Worm (Caenorhabditis elegans) whole organism, early embryonic: ENCODE measurements around the gene cest-30.

Source experiments
- B0310.2 ChIP-seq: sonication (generic microtip); optimal IDR thresholded peaks from 2 replicates; lab custom pipeline; 2016; ENCODE audit warnings: mild to moderate bottlenecking, missing genetic modification characterization, missing compliant biosample characterization
- ama-1 ChIP-seq: fragments of 150-350 bp; optimal IDR thresholded peaks from 2 replicates; lab custom pipeline; 2014
- ceh-13 ChIP-seq: fragments of 200-800 bp; sonication (Bioruptor generic); optimal IDR thresholded peaks from 2 replicates; lab custom pipeline; 2018; ENCODE audit warnings: mild to moderate bottlenecking, missing genetic modification characterization, missing compliant biosample characterization
- ets-7 ChIP-seq: sonication (generic microtip); optimal IDR thresholded peaks from 2 replicates; lab custom pipeline; 2016; ENCODE audit warnings: missing genotype, missing genetic modification characterization, missing compliant biosample characterization
- hmbx-1 ChIP-seq: sonication (generic microtip); optimal IDR thresholded peaks from 2 replicates; lab custom pipeline; 2016; ENCODE audit warnings: mild to moderate bottlenecking, missing genetic modification characterization, missing compliant biosample characterization
- hmg-4 ChIP-seq: fragments of 200-800 bp; sonication (Bioruptor generic); optimal IDR thresholded peaks from 2 replicates; lab custom pipeline; 2018; ENCODE audit warnings: mild to moderate bottlenecking, missing genetic modification characterization, missing compliant biosample characterization
- hnd-1 ChIP-seq: sonication (generic microtip); optimal IDR thresholded peaks from 2 replicates; lab custom pipeline; 2016; ENCODE audit warnings: missing genetic modification characterization, missing compliant biosample characterization
- scrt-1 ChIP-seq: fragments of 200-800 bp; sonication (Bioruptor generic); IDR thresholded peaks from 2 replicates; pipeline ENCODE4 v1.3.6; 2022; ENCODE audit warnings: missing genetic modification characterization, missing compliant biosample characterization
- sea-1 ChIP-seq: fragments of 200-800 bp; sonication (Bioruptor generic); conservative IDR thresholded peaks from 2 replicates; pipeline ENCODE4 v1.3.6; 2022; ENCODE audit warnings: missing genetic modification characterization, missing compliant biosample characterization
- tbx-11 ChIP-seq: fragments of 200-800 bp; sonication (Bioruptor generic); IDR thresholded peaks from 2 replicates; pipeline ENCODE4 v1.3.6; 2022; ENCODE audit warnings: missing genetic modification characterization, missing compliant biosample characterization
- tra-4 ChIP-seq: sonication (generic microtip); optimal IDR thresholded peaks from 2 replicates; lab custom pipeline; 2017; ENCODE audit warnings: missing genetic modification characterization, missing compliant biosample characterization

DNA sequence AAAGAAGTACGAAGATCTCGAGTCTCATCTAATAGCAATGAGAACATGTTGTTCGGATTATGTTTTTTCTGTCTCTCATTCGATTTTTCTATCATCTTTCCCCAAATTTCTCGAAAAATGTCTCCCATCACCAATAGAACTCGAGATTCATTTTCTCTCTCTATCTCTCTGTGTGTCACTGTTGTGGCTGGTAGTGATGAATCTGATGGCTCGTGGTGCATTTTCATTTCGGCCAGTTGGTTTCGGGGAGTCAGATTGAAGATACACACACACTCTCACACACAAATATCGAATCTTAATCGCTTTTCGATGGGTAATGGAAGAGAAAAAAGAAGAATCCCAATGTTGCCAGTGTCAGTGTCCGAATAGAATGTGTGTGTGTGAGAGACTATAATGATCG, 33.0 kb upstream of the cest-30 start:
- no peak for TF ChIP-seq ama-1 (lab: Kevin White, UChicago)
- TF ChIP-seq B0310.2, result no peak
- TF ChIP-seq tra-4 (tag; lab: Kevin White, UChicago), result no peak
- TF ChIP-seq hmbx-1 (tag; lab: Kevin White, UChicago), result no peak
- TF ChIP-seq ets-7, result no peak
- TF ChIP-seq hmg-4 (GFP tag; lab: Kevin White, UChicago), result no peak
- TF ChIP-seq sea-1 (GFP tag; lab: Robert Waterston, UW), result no peak
- no peak for TF ChIP-seq scrt-1 (GFP tag; lab: Robert Waterston, UW)
- TF ChIP-seq ceh-13 (GFP tag; lab: Kevin White, UChicago), result no peak
- no peak for TF ChIP-seq hnd-1 (tag; lab: Kevin White, UChicago)
- TF ChIP-seq tbx-11, result no peak
